Worm (Caenorhabditis elegans): Measurements from ENCODE around the gene sma-4.
A peak's percentile ranks its signal among the peaks of the same experiment; 100 is the strongest.

ce11 chrIII:5782080-5782479, 34.0 kb upstream of the sma-4 start:
- TF ChIP-seq saeg-2 (GFP tag; IDR thresholded peaks at IDR 0.05) (no peak), nhr-11 (tag; optimal IDR thresholded peaks at IDR 0.05) (no peak), nhr-76 (tag; optimal IDR thresholded peaks at IDR 0.05) (no peak), skn-1 (tag; optimal IDR thresholded peaks at IDR 0.05) (no peak), mep-1 (tag; optimal IDR thresholded peaks at IDR 0.05) (no peak), egl-27 (tag; optimal IDR thresholded peaks at IDR 0.05) (no peak), lsy-2 (tag; optimal IDR thresholded peaks at IDR 0.05) (no peak), hlh-11 (tag; optimal IDR thresholded peaks at IDR 0.05) (no peak), cey-2 (tag; optimal IDR thresholded peaks at IDR 0.05; ENCODE audit: borderline replicate concordance, insufficient read depth) (no peak), hlh-30 (tag; optimal IDR thresholded peaks at IDR 0.05; ENCODE audit: insufficient read depth) (no peak), ceh-82 (tag; optimal IDR thresholded peaks at IDR 0.05) (no peak), hmg-1.1 (GFP tag; IDR thresholded peaks at IDR 0.05) (no peak), egl-43 (GFP tag; IDR thresholded peaks at IDR 0.05) (peak; percentile 72; the same call in 1 of the 2 replicates)
